Worm (Caenorhabditis elegans) whole organism, L1 larva: ENCODE data around the gene pho-7.

Experiments
- ama-1 ChIP-seq: fragments of 150-350 bp; optimal IDR thresholded peaks from 2 replicates; lab custom pipeline; 2014
- mep-1 ChIP-seq: fragments of 150-350 bp; optimal IDR thresholded peaks from 2 replicates; lab custom pipeline; 2014; ENCODE audit warnings: missing biosample characterization, missing genetic modification characterization
- nhr-77 ChIP-seq: fragments of 150-350 bp; optimal IDR thresholded peaks from 2 replicates; lab custom pipeline; 2014; ENCODE audit warnings: missing biosample characterization, missing genetic modification characterization
- nhr-85 ChIP-seq: sonication (generic microtip); peaks from one replicate; lab custom pipeline; 2016; ENCODE audit warnings: missing genetic modification characterization, inconsistent platforms, missing compliant biosample characterization

- TF ChIP-seq ama-1 (lab: Kevin White, UChicago), result no peak
- TF ChIP-seq nhr-77 (tag; lab: Kevin White, UChicago), result no peak
- TF ChIP-seq mep-1 (tag; lab: Kevin White, UChicago), result no peak
- TF ChIP-seq nhr-85 (tag; lab: Kevin White, UChicago), result no peak
Measured at ce11 chrX:10932087-10932486, 9.1 kb downstream of the pho-7 start.
